Fruit fly (Drosophila melanogaster) S2 (cell line): ENCODE measurements around the gene CG14190.

Experiments used
- CG8478 ChIP-seq: fragments of >200 bp; optimal IDR thresholded peaks from 2 replicates; lab custom pipeline; 2018
- CTCF ChIP-seq, 2 experiments: fragments of >200 bp; optimal IDR thresholded peaks; 2 replicates each; lab custom pipeline; 2018

The CG14190 gene

DNA sequence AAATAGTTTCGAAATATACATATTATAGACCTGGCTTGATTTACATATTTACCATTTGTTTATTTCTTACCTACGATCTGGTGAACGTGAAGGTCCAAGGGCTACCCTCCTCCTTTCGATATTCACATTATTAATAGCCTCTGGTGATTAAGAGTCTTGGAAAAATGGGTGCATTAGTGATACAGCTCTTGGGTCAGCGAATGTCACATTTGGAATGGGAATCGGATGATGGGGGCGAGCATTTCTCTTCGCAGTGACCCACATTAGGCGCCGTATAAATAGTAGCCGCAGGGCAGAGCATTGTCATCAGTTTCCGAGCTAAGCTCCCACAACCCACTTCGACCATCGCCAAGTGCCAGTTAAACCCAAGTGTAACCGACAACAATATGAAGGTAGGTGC is 20.7 kb downstream of the CG14190 start, which contains the start of gene CG7406:
Gene CG7406, plus strand, starts transcription at position 301 of the 400 bp plus-strand sequence.
- no peak for TF ChIP-seq CG8478 (lab: Kevin White, UChicago)

DNA sequence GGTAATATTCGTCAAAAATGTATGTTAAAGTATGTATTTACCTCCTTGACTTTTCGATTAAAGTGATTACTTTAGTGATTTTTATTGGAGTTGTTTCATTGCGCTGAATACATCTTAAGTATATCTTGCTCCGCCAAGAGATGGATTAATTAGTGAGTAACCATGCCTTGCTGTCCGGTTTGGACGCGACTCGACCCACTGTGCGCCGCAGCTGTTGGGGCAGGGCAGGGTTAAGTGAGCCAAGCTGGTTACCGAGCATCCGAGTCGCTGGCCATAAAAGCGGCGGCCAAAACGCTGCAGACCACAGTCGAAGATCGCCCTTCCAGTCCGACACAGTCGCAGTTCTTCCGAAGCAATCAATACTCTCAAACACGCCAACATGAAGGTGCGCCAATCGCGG is 24.7 kb downstream of the CG14190 start, which contains the start of gene CG14191:
Gene CG14191, plus strand, starts transcription at position 301 of the 400 bp plus-strand sequence.
- TF ChIP-seq CTCF (optimal IDR thresholded peaks at IDR 0.05; lab: Kevin White, UChicago): no peak
- TF ChIP-seq CG8478 (lab: Kevin White, UChicago): no peak

DNA sequence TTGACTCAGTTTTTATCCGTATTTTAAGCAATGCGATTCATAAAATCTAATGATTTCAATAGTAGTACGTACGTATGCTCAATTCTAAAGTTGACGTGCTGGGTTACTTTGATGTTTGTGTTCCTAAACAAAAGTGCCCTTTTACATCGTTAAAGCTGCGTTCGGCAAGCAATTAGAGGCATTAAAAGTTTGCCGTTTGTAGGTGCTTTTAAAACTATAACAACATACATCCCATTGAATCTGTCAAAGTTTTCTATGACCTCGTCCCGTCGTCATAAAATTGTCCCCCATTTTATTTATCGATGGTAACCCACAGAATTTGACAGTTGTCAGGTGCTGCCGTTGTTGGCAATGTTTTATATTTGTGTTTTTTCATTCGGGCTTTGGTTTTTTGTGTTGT is 26.5 kb downstream of the CG14190 start, which contains the start of gene CG7423:
Gene CG7423, minus strand, starts transcription at position 101 of the 400 bp plus-strand sequence.
- TF ChIP-seq CTCF (optimal IDR thresholded peaks at IDR 0.05; lab: Kevin White, UChicago) (no peak), CG8478 (lab: Kevin White, UChicago) (no peak)

DNA sequence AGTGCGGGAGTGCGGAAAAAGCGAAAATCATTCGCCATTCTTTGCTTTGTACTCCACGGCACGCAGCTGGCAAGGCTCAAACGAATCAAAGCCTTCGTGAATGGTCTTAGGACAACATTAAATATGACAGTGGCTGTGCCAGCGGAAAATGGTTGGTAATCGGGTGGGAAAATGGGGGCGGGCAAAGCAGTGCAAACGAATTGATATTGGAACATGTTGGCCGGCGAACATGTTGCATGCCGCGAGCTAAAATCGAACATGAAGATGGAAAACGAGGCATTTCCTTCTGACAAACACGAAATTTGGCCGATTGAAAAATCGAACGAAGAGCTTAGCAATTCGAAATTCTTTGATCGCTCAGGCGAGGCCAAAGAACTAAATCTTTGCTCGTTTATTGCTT is 39.5 kb downstream of the CG14190 start:
- TF ChIP-seq CTCF (optimal IDR thresholded peaks at IDR 0.05; lab: Kevin White, UChicago) (no peak), CG8478 (lab: Kevin White, UChicago) (no peak)

DNA sequence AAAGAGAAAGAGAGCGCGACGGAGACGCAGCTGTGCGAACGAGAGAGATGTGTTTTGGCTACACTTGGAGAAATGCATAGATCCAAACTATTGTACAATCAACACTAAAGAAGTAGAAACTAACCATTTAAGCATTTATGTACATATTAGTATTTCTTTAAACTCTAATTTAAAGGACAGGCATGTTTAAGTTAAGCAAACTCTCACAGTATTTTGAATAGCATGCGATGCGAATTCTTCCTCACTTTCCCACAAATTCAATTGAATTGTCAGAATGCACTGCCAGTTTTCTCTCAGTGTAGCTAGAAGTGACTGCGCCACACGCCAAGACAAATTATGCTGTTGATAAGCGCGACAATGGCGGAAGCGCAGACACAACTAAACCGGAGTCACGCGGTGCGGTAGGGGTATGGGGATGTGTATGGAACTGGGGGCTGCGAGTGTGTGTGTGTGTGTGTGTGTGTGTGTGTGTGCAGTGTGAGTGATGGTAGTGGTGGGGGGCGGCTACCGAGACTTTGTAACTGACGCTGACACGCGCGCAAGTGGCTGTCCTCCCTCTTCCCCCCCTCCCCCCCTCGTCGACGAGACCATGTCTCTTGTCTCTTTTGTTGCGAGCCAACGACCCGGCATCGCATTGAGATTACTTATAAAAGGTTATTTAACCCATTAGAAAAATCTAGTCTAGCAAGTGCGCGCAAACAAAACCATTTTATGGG is 50.3 kb downstream of the CG14190 start:
- TF ChIP-seq CTCF (optimal IDR thresholded peaks at IDR 0.05; lab: Kevin White, UChicago) (no peak), CG8478 (lab: Kevin White, UChicago) (no peak)
